Worm (Caenorhabditis elegans) whole organism, L2 larva: Measurements from ENCODE around the gene igcm-1.

Experiments used
- F13H6.1 ChIP-seq: sonication (generic microtip); optimal IDR thresholded peaks from 2 replicates; lab custom pipeline; 2016; ENCODE audit warnings: missing genetic modification characterization, missing compliant biosample characterization
- ceh-82 ChIP-seq: fragments of 150-350 bp; optimal IDR thresholded peaks from 2 replicates; lab custom pipeline; 2014; ENCODE audit warnings: missing biosample characterization, missing genetic modification characterization
- fos-1 ChIP-seq: fragments of 150-350 bp; optimal IDR thresholded peaks from 2 replicates; lab custom pipeline; 2014; ENCODE audit warnings: missing biosample characterization, missing genetic modification characterization
- nhr-10 ChIP-seq: sonication (generic microtip); optimal IDR thresholded peaks from 2 replicates; lab custom pipeline; 2017; ENCODE audit warnings: missing biosample characterization, missing genetic modification characterization
- nhr-6 ChIP-seq: fragments of 150-350 bp; optimal IDR thresholded peaks from 2 replicates; lab custom pipeline; 2014; ENCODE audit warnings: missing biosample characterization, missing genetic modification characterization
- peb-1 ChIP-seq: fragments of 150-350 bp; optimal IDR thresholded peaks from 2 replicates; lab custom pipeline; 2014; ENCODE audit warnings: missing biosample characterization, missing genetic modification characterization

igcm-1 gene

ce11 chrX:802478-802877 is 48.8 kb downstream of the igcm-1 start, which contains the start of gene gtr-1:
Gene gtr-1 (plus strand): TSS chrX:802778.
- no peak for TF ChIP-seq fos-1 (tag; lab: Kevin White, UChicago)
- TF ChIP-seq ceh-82: no peak
- TF ChIP-seq F13H6.1 (tag; lab: Kevin White, UChicago): no peak
- TF ChIP-seq nhr-10 (tag; lab: Kevin White, UChicago): no peak
- no peak for TF ChIP-seq nhr-6
- TF ChIP-seq peb-1 (tag; lab: Kevin White, UChicago): no peak
